Fruit fly (Drosophila melanogaster) whole organism, prepupa: ENCODE measurements around the gene CG13272.

Experiments
- Blimp-1 ChIP-seq: fragments of 200-800 bp; sonication (Bioruptor generic); optimal IDR thresholded peaks from 3 replicates; lab custom pipeline; 2017; ENCODE audit warnings: missing biosample characterization, missing genetic modification characterization, mild to moderate bottlenecking, moderate library complexity, missing genetic modification reagents
- CG10631 ChIP-seq: fragments of 200-800 bp; sonication (Bioruptor generic); optimal IDR thresholded peaks from 2 replicates; lab custom pipeline; 2016; ENCODE audit warnings: missing biosample characterization, missing genetic modification characterization
- CG10669 ChIP-seq: fragments of 200-800 bp; sonication (Bioruptor generic); optimal IDR thresholded peaks from 3 replicates; lab custom pipeline; 2018; ENCODE audit warnings: missing biosample characterization, mild to moderate bottlenecking, missing genetic modification characterization, moderate library complexity
- CG11762 ChIP-seq: fragments of 200-800 bp; sonication (Bioruptor generic); optimal IDR thresholded peaks from 3 replicates; lab custom pipeline; 2016; ENCODE audit warnings: missing biosample characterization, missing genetic modification characterization; ENCODE audit not compliant: insufficient read depth
- CG11902 ChIP-seq: fragments of 200-800 bp; sonication (Bioruptor generic); optimal IDR thresholded peaks from 3 replicates; lab custom pipeline; 2016; ENCODE audit warnings: missing biosample characterization, missing genetic modification characterization
- CG16779 ChIP-seq: fragments of 200-800 bp; sonication (Bioruptor generic); optimal IDR thresholded peaks from 3 replicates; lab custom pipeline; 2017; ENCODE audit warnings: missing biosample characterization, mild to moderate bottlenecking, missing genetic modification characterization
- CG31627 ChIP-seq: fragments of 200-800 bp; sonication (Bioruptor generic); optimal IDR thresholded peaks from 3 replicates; lab custom pipeline; 2016; ENCODE audit warnings: missing biosample characterization, missing genetic modification characterization
- CG3919 ChIP-seq: fragments of 200-800 bp; sonication (Bioruptor generic); optimal IDR thresholded peaks from 3 replicates; lab custom pipeline; 2016; ENCODE audit warnings: missing biosample characterization, missing genetic modification characterization
- CG4318 ChIP-seq: fragments of 200-800 bp; sonication (Bioruptor generic); optimal IDR thresholded peaks from 3 replicates; lab custom pipeline; 2017; ENCODE audit warnings: missing biosample characterization, mild to moderate bottlenecking, missing genetic modification characterization
- CG6792 ChIP-seq: fragments of 200-800 bp; sonication (Bioruptor generic); optimal IDR thresholded peaks from 3 replicates; lab custom pipeline; 2016; ENCODE audit warnings: missing biosample characterization, missing genetic modification characterization
- CG6854 ChIP-seq: fragments of 200-800 bp; sonication (Bioruptor generic); optimal IDR thresholded peaks from 2 replicates; lab custom pipeline; 2017; ENCODE audit warnings: missing biosample characterization, mild to moderate bottlenecking, missing genetic modification characterization
- CG8119 ChIP-seq: fragments of 200-800 bp; sonication (Bioruptor generic); IDR thresholded peaks from 3 replicates; pipeline ENCODE4 v1.3.6; 2022; ENCODE audit warnings: missing biosample characterization, missing genetic modification characterization
- CG8319 ChIP-seq: fragments of 200-800 bp; sonication (Bioruptor generic); optimal IDR thresholded peaks from 3 replicates; lab custom pipeline; 2016; ENCODE audit warnings: missing biosample characterization, missing genetic modification characterization
- CG8632 ChIP-seq: fragments of 200-800 bp; sonication (Bioruptor generic); optimal IDR thresholded peaks from 3 replicates; lab custom pipeline; 2016; ENCODE audit warnings: missing biosample characterization, missing genetic modification characterization
- CG9139 ChIP-seq: fragments of 200-800 bp; sonication (Bioruptor generic); optimal IDR thresholded peaks from 3 replicates; lab custom pipeline; 2017; ENCODE audit warnings: missing biosample characterization, mild to moderate bottlenecking, missing genetic modification characterization
- Eip75B ChIP-seq: fragments of 200-800 bp; sonication (Bioruptor generic); optimal IDR thresholded peaks from 3 replicates; lab custom pipeline; 2016; ENCODE audit warnings: missing biosample characterization, missing genetic modification characterization
- Eip78C ChIP-seq: fragments of 200-800 bp; sonication (Bioruptor generic); peaks from one replicate; lab custom pipeline; 2016; ENCODE audit warnings: missing biosample characterization, missing genetic modification characterization
- Ets21C ChIP-seq: fragments of 200-800 bp; sonication (Bioruptor generic); optimal IDR thresholded peaks from 3 replicates; lab custom pipeline; 2016; ENCODE audit warnings: missing biosample characterization, missing genetic modification characterization
- Ets96B ChIP-seq: fragments of 200-800 bp; optimal IDR thresholded peaks from 2 replicates; lab custom pipeline; 2019; ENCODE audit warnings: missing biosample characterization, mild to moderate bottlenecking, missing genetic modification characterization, moderate library complexity
- Hr38 ChIP-seq: sonication (Bioruptor generic); optimal IDR thresholded peaks from 2 replicates; lab custom pipeline; 2016; ENCODE audit warnings: missing biosample characterization, missing genetic modification characterization
- Hr39 ChIP-seq: fragments of 200-800 bp; sonication (Bioruptor generic); optimal IDR thresholded peaks from 2 replicates; lab custom pipeline; 2016; ENCODE audit warnings: missing biosample characterization, missing genetic modification characterization
- Hr4 ChIP-seq: fragments of 200-800 bp; sonication (Bioruptor generic); optimal IDR thresholded peaks from 3 replicates; lab custom pipeline; 2016; ENCODE audit warnings: missing biosample characterization, missing genetic modification characterization
- Lpt ChIP-seq: fragments of 200-800 bp; sonication (Bioruptor generic); optimal IDR thresholded peaks from 3 replicates; lab custom pipeline; 2016; ENCODE audit warnings: missing biosample characterization, missing genetic modification characterization
- Met ChIP-seq: fragments of 200-800 bp; sonication (Bioruptor generic); optimal IDR thresholded peaks from 3 replicates; lab custom pipeline; 2016; ENCODE audit warnings: missing biosample characterization, missing genetic modification characterization
- Smox ChIP-seq: fragments of 200-800 bp; sonication (Bioruptor generic); optimal IDR thresholded peaks from 3 replicates; lab custom pipeline; 2016; ENCODE audit warnings: missing biosample characterization, missing genetic modification characterization
- achi ChIP-seq: fragments of 200-800 bp; sonication (Bioruptor generic); optimal IDR thresholded peaks from 3 replicates; lab custom pipeline; 2016; ENCODE audit warnings: missing biosample characterization, missing genetic modification characterization
- acj6 ChIP-seq: fragments of 200-800 bp; sonication (Bioruptor generic); optimal IDR thresholded peaks from 3 replicates; lab custom pipeline; 2016; ENCODE audit warnings: missing biosample characterization, missing genetic modification characterization
- cyc ChIP-seq: fragments of 200-800 bp; sonication (Bioruptor generic); optimal IDR thresholded peaks from 3 replicates; lab custom pipeline; 2016; ENCODE audit warnings: missing biosample characterization, missing genetic modification characterization
- dac ChIP-seq: fragments of 200-800 bp; sonication (Bioruptor generic); optimal IDR thresholded peaks from 2 replicates; lab custom pipeline; 2017; ENCODE audit warnings: missing biosample characterization, mild to moderate bottlenecking, missing genetic modification characterization
- eg ChIP-seq: fragments of 200-800 bp; sonication (Bioruptor generic); IDR thresholded peaks from 3 replicates; pipeline ENCODE4 v1.3.6; 2022; ENCODE audit warnings: missing biosample characterization, missing genetic modification characterization
- esn ChIP-seq: fragments of 200-800 bp; sonication (Bioruptor generic); optimal IDR thresholded peaks from 2 replicates; lab custom pipeline; 2016; ENCODE audit warnings: missing biosample characterization, mild to moderate bottlenecking, missing genetic modification characterization, moderate library complexity
- fd59A ChIP-seq: fragments of 200-800 bp; sonication (Bioruptor generic); optimal IDR thresholded peaks from 2 replicates; lab custom pipeline; 2017; ENCODE audit warnings: missing biosample characterization, mild to moderate bottlenecking, missing genetic modification characterization, missing genetic modification reagents
- fkh ChIP-seq: fragments of 200-800 bp; sonication (Bioruptor generic); optimal IDR thresholded peaks from 3 replicates; lab custom pipeline; 2017; ENCODE audit warnings: missing biosample characterization, mild to moderate bottlenecking, missing genetic modification characterization, moderate library complexity
- lz ChIP-seq: fragments of 200-800 bp; sonication (Bioruptor generic); optimal IDR thresholded peaks from 3 replicates; lab custom pipeline; 2016; ENCODE audit warnings: missing biosample characterization, missing genetic modification characterization
- net ChIP-seq: fragments of 200-800 bp; sonication (Bioruptor generic); optimal IDR thresholded peaks from 3 replicates; lab custom pipeline; 2016; ENCODE audit warnings: missing biosample characterization, missing genetic modification characterization
- pdm3 ChIP-seq: fragments of 200-800 bp; sonication (Bioruptor generic); optimal IDR thresholded peaks from 3 replicates; lab custom pipeline; 2016; ENCODE audit warnings: missing biosample characterization, missing genetic modification characterization
- ss ChIP-seq, 2 experiments: fragments of 200-800 bp; sonication (Bioruptor generic); optimal IDR thresholded peaks; 2 replicates in 1 of 2; 3 replicates in 1 of 2; lab custom pipeline; 2017 to 2018; ENCODE audit warnings: mild to moderate bottlenecking in 2 of 2, missing biosample characterization in 2 of 2, missing genetic modification characterization in 2 of 2, moderate library complexity in 1 of 2
- svp ChIP-seq: fragments of 200-800 bp; sonication (Bioruptor generic); peaks from one replicate; lab custom pipeline; 2016; ENCODE audit warnings: missing biosample characterization, missing genetic modification characterization
- topi ChIP-seq: fragments of 200-800 bp; sonication (Bioruptor generic); optimal IDR thresholded peaks from 3 replicates; lab custom pipeline; 2016; ENCODE audit warnings: missing biosample characterization, missing genetic modification characterization
- vri ChIP-seq: fragments of 200-800 bp; sonication (Bioruptor generic); optimal IDR thresholded peaks from 3 replicates; lab custom pipeline; 2016; ENCODE audit warnings: missing biosample characterization, mild to moderate bottlenecking, missing genetic modification characterization

CG13272 gene

DNA sequence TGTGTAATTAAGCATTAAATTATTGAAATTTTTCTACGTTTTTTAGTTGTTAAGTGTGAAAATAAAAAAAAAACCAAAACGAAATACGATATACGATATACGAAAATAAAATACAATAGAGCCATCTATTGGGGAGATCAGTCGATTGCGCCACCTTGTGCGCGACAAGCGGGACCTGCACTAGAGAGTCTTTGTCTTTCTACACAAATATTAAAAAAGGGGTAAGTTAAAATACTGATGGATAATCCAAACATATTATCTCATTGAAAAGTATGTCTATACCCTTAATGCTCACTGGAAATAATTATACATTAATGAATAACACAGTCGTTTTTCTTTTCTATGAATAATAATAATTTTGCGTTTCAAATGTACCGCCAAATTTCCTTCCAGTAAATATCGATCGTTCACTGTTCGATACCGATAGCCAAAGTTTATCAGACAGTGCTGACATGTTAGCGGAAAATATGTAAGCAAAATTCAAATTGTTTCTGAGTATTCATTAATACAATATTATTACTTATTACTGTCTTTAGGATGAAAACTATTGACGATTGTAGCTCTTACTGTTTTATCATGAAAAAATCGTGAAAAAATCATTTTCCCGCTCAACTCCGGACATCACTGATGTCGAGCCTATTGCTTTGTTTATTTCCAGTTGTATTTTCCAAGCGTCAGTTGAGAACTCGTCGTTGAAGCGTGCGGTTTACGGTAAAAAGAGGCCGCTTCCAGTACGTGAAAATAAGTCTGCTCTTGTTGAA is 11.5 kb downstream of the CG13272 start, which contains the start of gene mdy (continued):
- TF ChIP-seq Hr39 (GFP tag; lab: Kevin White, UChicago) (peak; percentile 43), Met (GFP tag; lab: Kevin White, UChicago) (peak; percentile 74), CG10631 (peak; percentile 59), svp (GFP tag; lab: Kevin White, UChicago) (peak; percentile 89), CG10669 (peak; percentile 20), CG11762 (GFP tag; lab: Kevin White, UChicago) (peak; percentile 49), Lpt (GFP tag; lab: Kevin White, UChicago) (peak; percentile 44), CG3919 (GFP tag; lab: Kevin White, UChicago) (peak; percentile 57), cyc (GFP tag; lab: Kevin White, UChicago) (peak; percentile 55), net (GFP tag; lab: Kevin White, UChicago) (peak; percentile 40), pdm3 (GFP tag; lab: Kevin White, UChicago) (peak; percentile 57), Blimp-1 (no peak), ss (GFP tag; optimal IDR thresholded peaks at IDR 0.05; lab: Kevin White, UChicago) (no peak), Ets21C (GFP tag; lab: Kevin White, UChicago) (peak; percentile 52), CG11902 (peak; percentile 36), achi (GFP tag; lab: Kevin White, UChicago) (peak; percentile 41)

DNA sequence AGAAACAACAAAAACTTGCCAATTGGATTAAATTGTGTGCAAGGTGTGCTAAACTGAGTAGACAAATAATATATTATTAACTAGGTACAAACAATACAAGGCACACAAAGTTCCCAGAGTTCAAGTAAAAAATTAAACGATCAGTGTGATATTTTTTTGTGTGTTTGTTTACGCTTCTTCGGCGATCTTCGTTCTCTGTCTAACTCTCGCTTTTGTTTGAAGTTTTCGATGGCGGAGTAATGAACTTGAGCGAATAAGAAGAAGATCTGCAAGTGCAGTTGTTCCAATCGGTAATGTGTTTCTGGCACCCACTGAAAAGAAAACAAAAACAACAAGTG is 12.0 kb downstream of the CG13272 start:
- TF ChIP-seq CG8319 (GFP tag; lab: Kevin White, UChicago), result no peak
- TF ChIP-seq Blimp-1, result peak; percentile 96
- TF ChIP-seq Hr39 (GFP tag; lab: Kevin White, UChicago), result no peak
- TF ChIP-seq esn (GFP tag; lab: Kevin White, UChicago), result no peak
- TF ChIP-seq CG6854 (GFP tag; lab: Kevin White, UChicago), result peak; percentile 82
- no peak for TF ChIP-seq lz (GFP tag; lab: Kevin White, UChicago)
- peak; percentile 73 for TF ChIP-seq svp (GFP tag; lab: Kevin White, UChicago)
- TF ChIP-seq fd59A (GFP tag; lab: Kevin White, UChicago), result no peak
- peak; percentile 25 for TF ChIP-seq fkh (GFP tag; lab: Kevin White, UChicago)

DNA sequence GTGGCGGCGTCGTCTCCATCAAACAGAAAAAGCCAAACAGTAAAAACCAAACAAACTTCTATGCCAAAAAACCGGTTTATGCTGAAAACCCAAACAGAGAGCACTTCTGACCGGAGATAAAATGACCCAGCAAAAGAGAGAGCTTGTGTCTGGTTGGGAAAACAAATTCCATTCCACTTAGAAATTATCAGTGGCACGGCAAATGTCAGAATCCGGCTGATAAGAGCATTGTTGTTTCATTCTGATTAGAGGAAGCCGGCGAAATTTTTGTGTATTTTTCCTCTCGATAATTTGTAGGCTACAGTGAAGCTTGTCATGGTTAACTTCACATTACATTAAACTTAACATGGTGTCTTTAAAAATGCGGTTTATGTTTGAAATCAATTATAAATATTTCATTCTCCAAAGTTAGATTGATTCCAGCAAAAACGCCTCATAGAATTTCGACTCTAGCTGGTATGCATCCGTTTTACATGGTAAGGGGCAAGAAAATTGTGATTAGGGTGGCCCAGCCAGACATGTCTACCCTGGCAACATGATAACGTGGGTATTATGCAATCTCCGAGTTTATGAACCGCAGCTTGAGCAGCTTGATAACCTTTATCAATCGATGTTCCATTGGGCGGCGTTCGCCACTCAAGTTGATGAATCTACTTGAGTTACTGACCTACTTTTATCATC is 12.9 kb downstream of the CG13272 start:
- TF ChIP-seq Hr4 (GFP tag; lab: Kevin White, UChicago), result no peak
- peak; percentile 5 for TF ChIP-seq CG31627 (GFP tag; lab: Kevin White, UChicago)
- no peak for TF ChIP-seq Hr38 (GFP tag; lab: Kevin White, UChicago)
- TF ChIP-seq Met (GFP tag; lab: Kevin White, UChicago), result peak; percentile 20
- TF ChIP-seq svp (GFP tag; lab: Kevin White, UChicago), result peak; percentile 96
- TF ChIP-seq topi (GFP tag; lab: Kevin White, UChicago), result peak; percentile 7
- TF ChIP-seq dac (GFP tag; lab: Kevin White, UChicago), result no peak
- TF ChIP-seq CG9139 (GFP tag; lab: Kevin White, UChicago), result no peak
- TF ChIP-seq Eip78C (GFP tag; lab: Kevin White, UChicago), result peak; percentile 33
- TF ChIP-seq fd59A (GFP tag; lab: Kevin White, UChicago), result no peak
- no peak for TF ChIP-seq Ets96B
- peak; percentile 86 for TF ChIP-seq vri (GFP tag; lab: Kevin White, UChicago)
- TF ChIP-seq Hr39 (GFP tag; lab: Kevin White, UChicago), result peak; percentile 2

DNA sequence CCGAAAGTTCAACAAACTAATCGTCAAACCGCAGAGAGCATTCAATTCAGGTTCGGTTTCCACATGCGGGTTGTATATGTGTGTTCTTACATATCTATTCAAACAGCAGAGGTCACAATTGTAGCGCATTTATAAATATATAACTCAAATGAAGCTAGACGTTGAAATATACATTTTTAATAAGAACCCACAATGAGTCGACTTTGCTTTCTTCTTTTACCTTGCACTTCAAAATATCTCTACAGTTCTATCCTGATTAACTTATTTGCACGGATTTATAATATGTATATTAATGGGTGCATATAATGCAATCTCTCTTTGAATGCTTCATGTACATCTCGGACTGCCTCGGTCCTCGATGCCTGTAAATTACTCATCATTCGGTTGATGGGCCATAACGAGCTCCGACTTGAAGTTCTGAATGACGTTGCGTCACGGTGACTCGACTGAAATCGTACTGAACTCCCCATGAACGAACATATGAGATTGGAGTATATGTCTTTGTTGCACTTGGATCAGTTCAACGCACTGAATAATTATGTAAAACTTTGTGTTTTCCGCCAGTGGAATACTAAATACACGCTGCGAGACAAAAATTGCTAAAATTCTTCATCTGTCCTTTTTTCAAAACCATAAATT is 13.8 kb downstream of the CG13272 start:
- TF ChIP-seq CG9139 (GFP tag; lab: Kevin White, UChicago), result peak; percentile 5
- no peak; the same call in 1 of the 3 replicates for TF ChIP-seq eg (GFP tag; lab: Robert Waterston, UW)
- TF ChIP-seq achi (GFP tag; lab: Kevin White, UChicago), result peak; percentile 73
- TF ChIP-seq CG16779, result no peak
- peak; percentile 59 for TF ChIP-seq Met (GFP tag; lab: Kevin White, UChicago)
- peak; percentile 72 for TF ChIP-seq CG8632 (GFP tag; lab: Kevin White, UChicago)
- TF ChIP-seq CG4318 (GFP tag; lab: Kevin White, UChicago), result peak; percentile 37
- peak; percentile 69 for TF ChIP-seq Eip75B (GFP tag; lab: Kevin White, UChicago)
- peak; percentile 62 for TF ChIP-seq Smox (GFP tag; lab: Kevin White, UChicago)
- peak; percentile 75 for TF ChIP-seq esn (GFP tag; lab: Kevin White, UChicago)
- TF ChIP-seq CG8119 (GFP tag; lab: Robert Waterston, UW), result peak; percentile 79; the same call in 2 of the 3 replicates
- TF ChIP-seq fd59A (GFP tag; lab: Kevin White, UChicago), result peak; percentile 61
- peak; percentile 75 for TF ChIP-seq CG10631
- peak; percentile 53 for TF ChIP-seq CG11762 (GFP tag; lab: Kevin White, UChicago)
- peak; percentile 77 for TF ChIP-seq acj6 (GFP tag; lab: Kevin White, UChicago)
- TF ChIP-seq Hr4 (GFP tag; lab: Kevin White, UChicago), result peak; percentile 80
- peak; percentile 81 for TF ChIP-seq CG10669
- peak; percentile 72 for TF ChIP-seq CG6792 (GFP tag; lab: Kevin White, UChicago)
- peak; percentile 66 for TF ChIP-seq Lpt (GFP tag; lab: Kevin White, UChicago)
- peak; percentile 63 for TF ChIP-seq topi (GFP tag; lab: Kevin White, UChicago)
- TF ChIP-seq CG6854 (GFP tag; lab: Kevin White, UChicago), result no peak
